Fruit fly (Drosophila melanogaster) whole organism, embryonic: ENCODE results near the gene CG46042.

ENCODE experiments used
- Adf1 ChIP-seq: fragments of 200-800 bp; sonication (Bioruptor generic); IDR thresholded peaks from 2 replicates; pipeline ENCODE4 v1.3.6; 2022; ENCODE audit warnings: missing biosample characterization, missing genetic modification characterization
- CG11560 ChIP-seq: fragments of 200-800 bp; sonication (Bioruptor generic); IDR thresholded peaks from 3 replicates; pipeline ENCODE4 v1.3.6; 2022; ENCODE audit warnings: missing biosample characterization, missing genetic modification characterization
- CG15269 ChIP-seq: fragments of 200-800 bp; sonication (Bioruptor generic); optimal IDR thresholded peaks from 2 replicates; lab custom pipeline; 2018; ENCODE audit warnings: missing biosample characterization, mild to moderate bottlenecking, missing genetic modification characterization, moderate library complexity
- CG15696 ChIP-seq: fragments of 200-800 bp; sonication (Bioruptor generic); optimal IDR thresholded peaks from 2 replicates; lab custom pipeline; 2019; ENCODE audit warnings: missing biosample characterization, mild to moderate bottlenecking, missing genetic modification characterization, moderate library complexity
- CG1603 ChIP-seq: fragments of 200-800 bp; sonication (Bioruptor generic); optimal IDR thresholded peaks from 2 replicates; lab custom pipeline; 2019; ENCODE audit warnings: missing biosample characterization, mild to moderate bottlenecking, missing genetic modification characterization, moderate library complexity
- CG17359 ChIP-seq: fragments of 200-800 bp; sonication (Bioruptor generic); optimal IDR thresholded peaks from 3 replicates; lab custom pipeline; 2018; ENCODE audit warnings: missing biosample characterization, mild to moderate bottlenecking, missing genetic modification characterization, moderate library complexity
- CG17829 ChIP-seq: fragments of 200-800 bp; optimal IDR thresholded peaks from 2 replicates; lab custom pipeline; 2019; ENCODE audit warnings: missing biosample characterization, mild to moderate bottlenecking, missing genetic modification characterization, moderate library complexity
- CG1792 ChIP-seq: fragments of 200-800 bp; sonication (Bioruptor generic); optimal IDR thresholded peaks from 2 replicates; lab custom pipeline; 2016; ENCODE audit warnings: missing biosample characterization, missing genetic modification characterization
- CG18764 ChIP-seq: fragments of 200-800 bp; sonication (Bioruptor generic); optimal IDR thresholded peaks from 3 replicates; lab custom pipeline; 2016; ENCODE audit warnings: missing biosample characterization, missing genetic modification characterization
- CG2116 ChIP-seq: fragments of 200-800 bp; sonication (Bioruptor generic); optimal IDR thresholded peaks from 3 replicates; lab custom pipeline; 2018; ENCODE audit warnings: missing biosample characterization, mild to moderate bottlenecking, missing genetic modification characterization
- CG34224 ChIP-seq: fragments of 200-800 bp; sonication (Bioruptor generic); IDR thresholded peaks from 3 replicates; pipeline ENCODE4 v1.3.6; 2022; ENCODE audit warnings: missing biosample characterization, missing genetic modification characterization; ENCODE audit not compliant: partially characterized antibody
- CG3995 ChIP-seq: fragments of 200-800 bp; sonication (Bioruptor generic); optimal IDR thresholded peaks from 3 replicates; lab custom pipeline; 2016; ENCODE audit warnings: missing biosample characterization, missing genetic modification characterization
- CG4404 ChIP-seq: fragments of 200-800 bp; sonication (Bioruptor generic); IDR thresholded peaks from 2 replicates; pipeline ENCODE4 v1.3.6; 2022; ENCODE audit warnings: missing biosample characterization, missing genetic modification characterization
- CG4617 ChIP-seq: fragments of 200-800 bp; sonication (Bioruptor generic); optimal IDR thresholded peaks from 3 replicates; lab custom pipeline; 2016; ENCODE audit warnings: missing biosample characterization, missing genetic modification characterization, borderline replicate concordance
- CG5180 ChIP-seq: fragments of 200-800 bp; sonication (Bioruptor generic); optimal IDR thresholded peaks from 3 replicates; lab custom pipeline; 2017; ENCODE audit warnings: missing biosample characterization, missing genetic modification characterization, mild to moderate bottlenecking, moderate library complexity, missing genetic modification reagents
- CG6254 ChIP-seq: fragments of 200-800 bp; sonication (Bioruptor generic); optimal IDR thresholded peaks from 3 replicates; lab custom pipeline; 2017; ENCODE audit warnings: mild to moderate bottlenecking, missing biosample characterization, missing genetic modification reagents, missing genetic modification characterization
- CG7987 ChIP-seq: fragments of 200-800 bp; sonication (Bioruptor generic); optimal IDR thresholded peaks from 2 replicates; lab custom pipeline; 2018; ENCODE audit warnings: missing biosample characterization, mild to moderate bottlenecking, missing genetic modification characterization, moderate library complexity
- CG8944 ChIP-seq: fragments of 200-800 bp; sonication (Bioruptor generic); optimal IDR thresholded peaks from 3 replicates; lab custom pipeline; 2016; ENCODE audit warnings: missing biosample characterization, missing genetic modification characterization
- CG9727 ChIP-seq: fragments of 200-800 bp; sonication (Bioruptor generic); optimal IDR thresholded peaks from 3 replicates; lab custom pipeline; 2017; ENCODE audit warnings: missing biosample characterization, mild to moderate bottlenecking, missing genetic modification characterization
- CkIIα-i1 ChIP-seq: fragments of 200-800 bp; sonication (Bioruptor generic); IDR thresholded peaks from 2 replicates; pipeline ENCODE4 v1.3.6; 2022; ENCODE audit warnings: missing biosample characterization, missing genetic modification characterization
- Dref ChIP-seq: fragments of 200-800 bp; sonication (Bioruptor generic); IDR thresholded peaks from 2 replicates; pipeline ENCODE4 v1.3.6; 2022; ENCODE audit warnings: missing biosample characterization, missing genetic modification characterization
- Fer1 ChIP-seq: fragments of 200-800 bp; sonication (Bioruptor generic); optimal IDR thresholded peaks from 2 replicates; lab custom pipeline; 2017; ENCODE audit warnings: missing biosample characterization, mild to moderate bottlenecking, missing genetic modification characterization
- HLH4C ChIP-seq: fragments of 200-800 bp; sonication (Bioruptor generic); IDR thresholded peaks from 3 replicates; pipeline ENCODE4 v1.3.6; 2022; ENCODE audit warnings: missing biosample characterization, missing genetic modification characterization; ENCODE audit not compliant: partially characterized antibody
- Jarid2 ChIP-seq: fragments of 200-800 bp; sonication (Bioruptor generic); optimal IDR thresholded peaks from 3 replicates; lab custom pipeline; 2017; ENCODE audit warnings: mild to moderate bottlenecking, missing biosample characterization, missing genetic modification reagents, missing genetic modification characterization
- NfI ChIP-seq: fragments of 200-800 bp; sonication (Bioruptor generic); optimal IDR thresholded peaks from 3 replicates; lab custom pipeline; 2018; ENCODE audit warnings: missing biosample characterization, mild to moderate bottlenecking, missing genetic modification characterization, moderate library complexity
- Opbp ChIP-seq: fragments of 200-800 bp; sonication (Bioruptor generic); IDR thresholded peaks from 3 replicates; pipeline ENCODE4 v1.3.6; 2022; ENCODE audit warnings: missing biosample characterization, missing genetic modification characterization; ENCODE audit not compliant: partially characterized antibody
- Six4 ChIP-seq: fragments of 200-800 bp; sonication (Bioruptor generic); optimal IDR thresholded peaks from 2 replicates; lab custom pipeline; 2016; ENCODE audit warnings: missing biosample characterization, missing genetic modification characterization
- Trl ChIP-seq, 3 experiments: fragments of >200 bp in 2 of 3; fragments of 200-800 bp in 1 of 3; sonication (Bioruptor generic) in 1 of 3; optimal IDR thresholded peaks; 2 replicates in 1 of 3; 3 replicates in 2 of 3; lab custom pipeline; 2016 to 2017; ENCODE audit warnings: missing biosample characterization in 1 of 3, missing genetic modification characterization in 1 of 3
- YL-1 ChIP-seq: fragments of 200-800 bp; sonication (Bioruptor generic); optimal IDR thresholded peaks from 3 replicates; lab custom pipeline; 2017; ENCODE audit warnings: missing biosample characterization, mild to moderate bottlenecking, missing genetic modification characterization
- abd-A ChIP-seq: fragments of 200-800 bp; sonication (Bioruptor generic); optimal IDR thresholded peaks from 3 replicates; lab custom pipeline; 2019; ENCODE audit warnings: missing biosample characterization, mild to moderate bottlenecking, missing genetic modification characterization, moderate library complexity
- ato ChIP-seq: fragments of 200-800 bp; sonication (Bioruptor generic); IDR thresholded peaks from 2 replicates; pipeline ENCODE4 v1.3.6; 2022; ENCODE audit warnings: missing biosample characterization, missing genetic modification characterization; ENCODE audit not compliant: partially characterized antibody
- bigmax ChIP-seq: fragments of 200-800 bp; sonication (Bioruptor generic); optimal IDR thresholded peaks from 2 replicates; lab custom pipeline; 2018; ENCODE audit warnings: missing biosample characterization, mild to moderate bottlenecking, missing genetic modification characterization
- dati ChIP-seq: fragments of 200-800 bp; sonication (Bioruptor generic); IDR thresholded peaks from 2 replicates; pipeline ENCODE4 v1.3.6; 2022; ENCODE audit warnings: missing biosample characterization, missing genetic modification characterization
- dmrt99B ChIP-seq: fragments of 200-800 bp; sonication (Bioruptor generic); optimal IDR thresholded peaks from 2 replicates; lab custom pipeline; 2018; ENCODE audit warnings: missing biosample characterization, mild to moderate bottlenecking, missing genetic modification characterization, moderate library complexity
- dysf ChIP-seq: fragments of 200-800 bp; sonication (Bioruptor generic); IDR thresholded peaks from 3 replicates; pipeline ENCODE4 v1.3.6; 2022; ENCODE audit warnings: missing biosample characterization, missing genetic modification characterization
- emc ChIP-seq: fragments of 200-800 bp; sonication (Bioruptor generic); optimal IDR thresholded peaks from 2 replicates; lab custom pipeline; 2016; ENCODE audit warnings: missing biosample characterization, missing genetic modification characterization
- exex ChIP-seq: fragments of 200-800 bp; sonication (Bioruptor generic); optimal IDR thresholded peaks from 4 replicates; lab custom pipeline; 2018; ENCODE audit warnings: missing biosample characterization, mild to moderate bottlenecking, missing genetic modification characterization, moderate library complexity
- fd96Cb ChIP-seq: fragments of 200-800 bp; sonication (Bioruptor generic); optimal IDR thresholded peaks from 2 replicates; lab custom pipeline; 2018; ENCODE audit warnings: missing biosample characterization, mild to moderate bottlenecking, missing genetic modification characterization, moderate library complexity
- gcm ChIP-seq: fragments of 200-800 bp; sonication (Bioruptor generic); optimal IDR thresholded peaks from 2 replicates; lab custom pipeline; 2019; ENCODE audit warnings: missing biosample characterization, mild to moderate bottlenecking, missing genetic modification characterization, moderate library complexity
- gt ChIP-seq: fragments of 200-800 bp; sonication (Bioruptor generic); IDR thresholded peaks from 2 replicates; pipeline ENCODE4 v1.3.6; 2022; ENCODE audit warnings: missing biosample characterization, missing genetic modification characterization
- klu ChIP-seq: fragments of 200-800 bp; sonication (Bioruptor generic); IDR thresholded peaks from 2 replicates; pipeline ENCODE4 v1.3.6; 2022; ENCODE audit warnings: missing biosample characterization, missing genetic modification characterization
- lmd ChIP-seq: fragments of 200-800 bp; sonication (Bioruptor generic); IDR thresholded peaks from 2 replicates; pipeline ENCODE4 v1.3.6; 2022; ENCODE audit warnings: missing biosample characterization, missing genetic modification characterization
- lola ChIP-seq, 3 experiments: fragments of >200 bp in 2 of 3; fragments of 200-800 bp in 1 of 3; sonication (Bioruptor generic) in 1 of 3; optimal IDR thresholded peaks; 2 replicates each; lab custom pipeline; 2017 to 2019; ENCODE audit warnings: missing biosample characterization in 3 of 3, missing genetic modification characterization in 3 of 3, mild to moderate bottlenecking in 1 of 3, moderate library complexity in 1 of 3
- nerfin-2 ChIP-seq: fragments of 200-800 bp; sonication (Bioruptor generic); IDR thresholded peaks from 2 replicates; pipeline ENCODE4 v1.3.6; 2022; ENCODE audit warnings: missing biosample characterization, missing genetic modification characterization; ENCODE audit not compliant: partially characterized antibody
- prd ChIP-seq, 3 experiments: fragments of >200 bp in 2 of 3; fragments of 200-800 bp in 1 of 3; sonication (Bioruptor generic) in 1 of 3; optimal IDR thresholded peaks in 2 of 3; IDR thresholded peaks in 1 of 3; 2 replicates in 2 of 3; 3 replicates in 1 of 3; pipeline versions ENCODE4 v1.3.6 to Lab custom; 2017 to 2022; ENCODE audit warnings: missing biosample characterization in 1 of 3, missing genetic modification characterization in 1 of 3
- shn ChIP-seq: fragments of 200-800 bp; sonication (Bioruptor generic); optimal IDR thresholded peaks from 3 replicates; lab custom pipeline; 2016; ENCODE audit warnings: missing biosample characterization, missing genetic modification characterization
- trh ChIP-seq: fragments of 200-800 bp; sonication (Bioruptor generic); optimal IDR thresholded peaks from 2 replicates; lab custom pipeline; 2016; ENCODE audit warnings: missing biosample characterization, missing genetic modification characterization
- vvl ChIP-seq: fragments of 200-800 bp; sonication (Bioruptor generic); IDR thresholded peaks from 2 replicates; pipeline ENCODE4 v1.3.6; 2022; ENCODE audit warnings: missing biosample characterization, missing genetic modification characterization

Gene CG46042

dm6 chr3R:19905932-19906439 lies 36.2 kb downstream of the CG46042 start (continued):
- TF ChIP-seq ato (GFP tag; lab: Robert Waterston, UW) = no peak
- no peak for TF ChIP-seq Opbp (GFP tag; lab: Robert Waterston, UW)
- no peak for TF ChIP-seq Dref (GFP tag; lab: Robert Waterston, UW)
- TF ChIP-seq CkIIα-i1 (GFP tag; lab: Robert Waterston, UW) = no peak
- peak; percentile 26 for TF ChIP-seq Six4 (GFP tag; lab: Kevin White, UChicago)
- peak; percentile 76 for TF ChIP-seq shn
- peak; percentile 49 for TF ChIP-seq CG5180 (GFP tag; lab: Kevin White, UChicago)
- peak; percentile 77 for TF ChIP-seq CG17359
- TF ChIP-seq CG6254 (GFP tag; lab: Kevin White, UChicago) = peak; percentile 74
- TF ChIP-seq CG11560 (tag; lab: Robert Waterston, UW) = 0 out of 3 replicates have a peak, but pooled peaks have one; percentile 45
- TF ChIP-seq prd (optimal IDR thresholded peaks at IDR 0.05; lab: Kevin White, UChicago) = no peak
- peak; percentile 85 for TF ChIP-seq prd (GFP tag; IDR thresholded peaks at IDR 0.05; lab: Robert Waterston, UW)
- peak in 1 of 3 experiments; percentile 38 for TF ChIP-seq lola (GFP tag; optimal IDR thresholded peaks at IDR 0.05; lab: Kevin White, UChicago)
- TF ChIP-seq Adf1 = peak; percentile 64
- peak; percentile 28 for TF ChIP-seq CG18764
- TF ChIP-seq gcm = peak; percentile 31
- peak; percentile 91 for TF ChIP-seq dysf (GFP tag; lab: Robert Waterston, UW)
- TF ChIP-seq dmrt99B (tag; lab: Kevin White, UChicago) = peak; percentile 75
- TF ChIP-seq YL-1 = peak; percentile 39
- no peak for TF ChIP-seq CG34224
- TF ChIP-seq CG3995 (GFP tag; lab: Kevin White, UChicago) = peak; percentile 44
- no peak for TF ChIP-seq trh
- TF ChIP-seq CG4404 (GFP tag; lab: Robert Waterston, UW) = peak; percentile 66
- peak; percentile 49 for TF ChIP-seq exex (tag; lab: Kevin White, UChicago)
- TF ChIP-seq CG7987 (GFP tag; lab: Kevin White, UChicago) = peak; percentile 35
- TF ChIP-seq bigmax (GFP tag; lab: Kevin White, UChicago) = no peak
- TF ChIP-seq nerfin-2 (GFP tag; lab: Robert Waterston, UW) = no peak
- TF ChIP-seq CG15269 (tag; lab: Kevin White, UChicago) = peak; percentile 83
- peak; percentile 58; the same call in 1 of the 2 replicates for TF ChIP-seq klu
- 0 out of 2 replicates have a peak, but pooled peaks have one; percentile 10 for TF ChIP-seq dati (GFP tag; lab: Robert Waterston, UW)
- peak; percentile 68 for TF ChIP-seq CG9727 (GFP tag; lab: Kevin White, UChicago)
- peak; percentile 58 for TF ChIP-seq abd-A (tag; lab: Kevin White, UChicago)
- no peak for TF ChIP-seq HLH4C (GFP tag; lab: Robert Waterston, UW)
- TF ChIP-seq Trl (optimal IDR thresholded peaks at IDR 0.05; lab: Kevin White, UChicago) = no peak
- peak; percentile 76 for TF ChIP-seq Trl (GFP tag; optimal IDR thresholded peaks at IDR 0.05; lab: Kevin White, UChicago)
- TF ChIP-seq fd96Cb (tag; lab: Kevin White, UChicago) = peak; percentile 49
- no peak for TF ChIP-seq Jarid2 (GFP tag; lab: Kevin White, UChicago)
- TF ChIP-seq CG4617 = peak; percentile 31
- TF ChIP-seq CG17829 (tag; lab: Kevin White, UChicago) = peak; percentile 74
- peak; percentile 89 for TF ChIP-seq vvl
- peak; percentile 89 for TF ChIP-seq lmd
- TF ChIP-seq Fer1 (GFP tag; lab: Kevin White, UChicago) = peak; percentile 90
- no peak for TF ChIP-seq gt
- peak; percentile 73 for TF ChIP-seq CG8944 (GFP tag; lab: Kevin White, UChicago)
- peak; percentile 4 for TF ChIP-seq emc (GFP tag; lab: Kevin White, UChicago)
- peak; percentile 74 for TF ChIP-seq NfI (GFP tag; lab: Kevin White, UChicago)
- peak; percentile 42 for TF ChIP-seq CG1792 (GFP tag; lab: Kevin White, UChicago)
- peak; percentile 87 for TF ChIP-seq CG1603
- TF ChIP-seq CG2116 (GFP tag; lab: Kevin White, UChicago) = peak; percentile 36
- peak; percentile 33 for TF ChIP-seq CG15696 (tag; lab: Kevin White, UChicago)
